Fruit fly (Drosophila melanogaster) whole organism, prepupa: ENCODE measurements around the gene SCCRO.
A peak's percentile ranks its signal among the peaks of the same experiment; 100 is the strongest.

Source experiments
- Blimp-1 ChIP-seq: fragments of 200-800 bp; sonication (Bioruptor generic); optimal IDR thresholded peaks from 3 replicates; lab custom pipeline; 2017; ENCODE audit warnings: missing biosample characterization, missing genetic modification characterization, mild to moderate bottlenecking, moderate library complexity, missing genetic modification reagents
- CG10631 ChIP-seq: fragments of 200-800 bp; sonication (Bioruptor generic); optimal IDR thresholded peaks from 2 replicates; lab custom pipeline; 2016; ENCODE audit warnings: missing biosample characterization, missing genetic modification characterization
- CG10669 ChIP-seq: fragments of 200-800 bp; sonication (Bioruptor generic); optimal IDR thresholded peaks from 3 replicates; lab custom pipeline; 2018; ENCODE audit warnings: missing biosample characterization, mild to moderate bottlenecking, missing genetic modification characterization, moderate library complexity
- CG11762 ChIP-seq: fragments of 200-800 bp; sonication (Bioruptor generic); optimal IDR thresholded peaks from 3 replicates; lab custom pipeline; 2016; ENCODE audit warnings: missing biosample characterization, missing genetic modification characterization; ENCODE audit not compliant: insufficient read depth
- CG11902 ChIP-seq: fragments of 200-800 bp; sonication (Bioruptor generic); optimal IDR thresholded peaks from 3 replicates; lab custom pipeline; 2016; ENCODE audit warnings: missing biosample characterization, missing genetic modification characterization
- CG15336 ChIP-seq: fragments of 200-800 bp; sonication (Bioruptor generic); IDR thresholded peaks from 2 replicates; pipeline ENCODE4 v1.3.6; 2022; ENCODE audit warnings: missing biosample characterization, missing genetic modification characterization
- CG16779 ChIP-seq: fragments of 200-800 bp; sonication (Bioruptor generic); optimal IDR thresholded peaks from 3 replicates; lab custom pipeline; 2017; ENCODE audit warnings: missing biosample characterization, mild to moderate bottlenecking, missing genetic modification characterization
- CG3032 ChIP-seq: fragments of 200-800 bp; optimal IDR thresholded peaks from 2 replicates; lab custom pipeline; 2019; ENCODE audit warnings: missing biosample characterization, mild to moderate bottlenecking, missing genetic modification characterization, moderate library complexity
- CG32006 ChIP-seq: fragments of 200-800 bp; sonication (Bioruptor generic); optimal IDR thresholded peaks from 3 replicates; lab custom pipeline; 2017; ENCODE audit warnings: missing biosample characterization, mild to moderate bottlenecking, missing genetic modification characterization
- CG34406 ChIP-seq: fragments of 200-800 bp; sonication (Bioruptor generic); optimal IDR thresholded peaks from 3 replicates; lab custom pipeline; 2016; ENCODE audit warnings: missing biosample characterization, missing genetic modification characterization
- CG6163 ChIP-seq: fragments of 200-800 bp; sonication (Bioruptor generic); IDR thresholded peaks from 3 replicates; pipeline ENCODE4 v1.3.6; 2022; ENCODE audit warnings: missing biosample characterization, missing genetic modification characterization
- CG6276 ChIP-seq: fragments of 200-800 bp; sonication (Bioruptor generic); optimal IDR thresholded peaks from 2 replicates; lab custom pipeline; 2017; ENCODE audit warnings: missing biosample characterization, mild to moderate bottlenecking, missing genetic modification characterization
- CG6792 ChIP-seq: fragments of 200-800 bp; sonication (Bioruptor generic); optimal IDR thresholded peaks from 3 replicates; lab custom pipeline; 2016; ENCODE audit warnings: missing biosample characterization, missing genetic modification characterization
- CG6808 ChIP-seq: fragments of 200-800 bp; sonication (Bioruptor generic); optimal IDR thresholded peaks from 3 replicates; lab custom pipeline; 2017; ENCODE audit warnings: missing biosample characterization, missing genetic modification characterization, mild to moderate bottlenecking, moderate library complexity, missing genetic modification reagents
- CG6854 ChIP-seq: fragments of 200-800 bp; sonication (Bioruptor generic); optimal IDR thresholded peaks from 2 replicates; lab custom pipeline; 2017; ENCODE audit warnings: missing biosample characterization, mild to moderate bottlenecking, missing genetic modification characterization
- CG7368 ChIP-seq: fragments of 200-800 bp; sonication (Bioruptor generic); optimal IDR thresholded peaks from 3 replicates; lab custom pipeline; 2016; ENCODE audit warnings: missing biosample characterization, missing genetic modification characterization
- CG8119 ChIP-seq: fragments of 200-800 bp; sonication (Bioruptor generic); IDR thresholded peaks from 3 replicates; pipeline ENCODE4 v1.3.6; 2022; ENCODE audit warnings: missing biosample characterization, missing genetic modification characterization
- CG9139 ChIP-seq: fragments of 200-800 bp; sonication (Bioruptor generic); optimal IDR thresholded peaks from 3 replicates; lab custom pipeline; 2017; ENCODE audit warnings: missing biosample characterization, mild to moderate bottlenecking, missing genetic modification characterization
- Eip75B ChIP-seq: fragments of 200-800 bp; sonication (Bioruptor generic); optimal IDR thresholded peaks from 3 replicates; lab custom pipeline; 2016; ENCODE audit warnings: missing biosample characterization, missing genetic modification characterization
- Eip78C ChIP-seq: fragments of 200-800 bp; sonication (Bioruptor generic); peaks from one replicate; lab custom pipeline; 2016; ENCODE audit warnings: missing biosample characterization, missing genetic modification characterization
- Eip93F ChIP-seq: fragments of 200-800 bp; sonication (Bioruptor generic); optimal IDR thresholded peaks from 2 replicates; lab custom pipeline; 2016; ENCODE audit warnings: missing biosample characterization, mild to moderate bottlenecking, missing genetic modification characterization
- Ets21C ChIP-seq: fragments of 200-800 bp; sonication (Bioruptor generic); optimal IDR thresholded peaks from 3 replicates; lab custom pipeline; 2016; ENCODE audit warnings: missing biosample characterization, missing genetic modification characterization
- Ets96B ChIP-seq: fragments of 200-800 bp; optimal IDR thresholded peaks from 2 replicates; lab custom pipeline; 2019; ENCODE audit warnings: missing biosample characterization, mild to moderate bottlenecking, missing genetic modification characterization, moderate library complexity
- Hr38 ChIP-seq: sonication (Bioruptor generic); optimal IDR thresholded peaks from 2 replicates; lab custom pipeline; 2016; ENCODE audit warnings: missing biosample characterization, missing genetic modification characterization
- Hr39 ChIP-seq: fragments of 200-800 bp; sonication (Bioruptor generic); optimal IDR thresholded peaks from 2 replicates; lab custom pipeline; 2016; ENCODE audit warnings: missing biosample characterization, missing genetic modification characterization
- Hr4 ChIP-seq: fragments of 200-800 bp; sonication (Bioruptor generic); optimal IDR thresholded peaks from 3 replicates; lab custom pipeline; 2016; ENCODE audit warnings: missing biosample characterization, missing genetic modification characterization
- Met ChIP-seq: fragments of 200-800 bp; sonication (Bioruptor generic); optimal IDR thresholded peaks from 3 replicates; lab custom pipeline; 2016; ENCODE audit warnings: missing biosample characterization, missing genetic modification characterization
- OdsH ChIP-seq: fragments of 200-800 bp; sonication (Bioruptor generic); optimal IDR thresholded peaks from 3 replicates; lab custom pipeline; 2016; ENCODE audit warnings: missing biosample characterization, missing genetic modification characterization
- Smox ChIP-seq: fragments of 200-800 bp; sonication (Bioruptor generic); optimal IDR thresholded peaks from 3 replicates; lab custom pipeline; 2016; ENCODE audit warnings: missing biosample characterization, missing genetic modification characterization
- Sox15 ChIP-seq: fragments of 200-800 bp; sonication (Bioruptor generic); optimal IDR thresholded peaks from 3 replicates; lab custom pipeline; 2016; ENCODE audit warnings: missing biosample characterization, missing genetic modification characterization
- acj6 ChIP-seq: fragments of 200-800 bp; sonication (Bioruptor generic); optimal IDR thresholded peaks from 3 replicates; lab custom pipeline; 2016; ENCODE audit warnings: missing biosample characterization, missing genetic modification characterization
- dac ChIP-seq: fragments of 200-800 bp; sonication (Bioruptor generic); optimal IDR thresholded peaks from 2 replicates; lab custom pipeline; 2017; ENCODE audit warnings: missing biosample characterization, mild to moderate bottlenecking, missing genetic modification characterization
- dsx ChIP-seq: fragments of 200-800 bp; optimal IDR thresholded peaks from 3 replicates; lab custom pipeline; 2019; ENCODE audit warnings: missing biosample characterization, mild to moderate bottlenecking, missing genetic modification characterization, moderate library complexity; ENCODE audit not compliant: poor library complexity, severe bottlenecking
- eg ChIP-seq: fragments of 200-800 bp; sonication (Bioruptor generic); IDR thresholded peaks from 3 replicates; pipeline ENCODE4 v1.3.6; 2022; ENCODE audit warnings: missing biosample characterization, missing genetic modification characterization
- esn ChIP-seq: fragments of 200-800 bp; sonication (Bioruptor generic); optimal IDR thresholded peaks from 2 replicates; lab custom pipeline; 2016; ENCODE audit warnings: missing biosample characterization, mild to moderate bottlenecking, missing genetic modification characterization, moderate library complexity
- fd59A ChIP-seq: fragments of 200-800 bp; sonication (Bioruptor generic); optimal IDR thresholded peaks from 2 replicates; lab custom pipeline; 2017; ENCODE audit warnings: missing biosample characterization, mild to moderate bottlenecking, missing genetic modification characterization, missing genetic modification reagents
- fd85E ChIP-seq: fragments of 200-800 bp; sonication (Bioruptor generic); optimal IDR thresholded peaks from 3 replicates; lab custom pipeline; 2016; ENCODE audit warnings: missing biosample characterization, missing genetic modification characterization
- fkh ChIP-seq: fragments of 200-800 bp; sonication (Bioruptor generic); optimal IDR thresholded peaks from 3 replicates; lab custom pipeline; 2017; ENCODE audit warnings: missing biosample characterization, mild to moderate bottlenecking, missing genetic modification characterization, moderate library complexity
- net ChIP-seq: fragments of 200-800 bp; sonication (Bioruptor generic); optimal IDR thresholded peaks from 3 replicates; lab custom pipeline; 2016; ENCODE audit warnings: missing biosample characterization, missing genetic modification characterization
- pdm3 ChIP-seq: fragments of 200-800 bp; sonication (Bioruptor generic); optimal IDR thresholded peaks from 3 replicates; lab custom pipeline; 2016; ENCODE audit warnings: missing biosample characterization, missing genetic modification characterization
- ss ChIP-seq, 2 experiments: fragments of 200-800 bp; sonication (Bioruptor generic); optimal IDR thresholded peaks; 2 replicates in 1 of 2; 3 replicates in 1 of 2; lab custom pipeline; 2017 to 2018; ENCODE audit warnings: mild to moderate bottlenecking in 2 of 2, missing biosample characterization in 2 of 2, missing genetic modification characterization in 2 of 2, moderate library complexity in 1 of 2
- svp ChIP-seq: fragments of 200-800 bp; sonication (Bioruptor generic); peaks from one replicate; lab custom pipeline; 2016; ENCODE audit warnings: missing biosample characterization, missing genetic modification characterization
- vri ChIP-seq: fragments of 200-800 bp; sonication (Bioruptor generic); optimal IDR thresholded peaks from 3 replicates; lab custom pipeline; 2016; ENCODE audit warnings: missing biosample characterization, mild to moderate bottlenecking, missing genetic modification characterization

Gene SCCRO

dm6 chr3L:15589746-15590145 lies 26.5 kb downstream of the SCCRO start:
- TF ChIP-seq Met (GFP tag; lab: Kevin White, UChicago) (no peak), Eip93F (GFP tag; lab: Kevin White, UChicago) (no peak), Hr38 (GFP tag; lab: Kevin White, UChicago) (no peak), dsx (no peak), CG6163 (peak; percentile 25; the same call in 1 of the 3 replicates), CG32006 (peak; percentile 32), CG16779 (tag; lab: Kevin White, UChicago) (no peak), Ets21C (GFP tag; lab: Kevin White, UChicago) (no peak), CG6276 (GFP tag; lab: Kevin White, UChicago) (no peak), fd85E (no peak), CG6808 (no peak), ss (GFP tag; optimal IDR thresholded peaks at IDR 0.05; lab: Kevin White, UChicago) (no peak), Hr4 (GFP tag; lab: Kevin White, UChicago) (peak; percentile 3), CG7368 (GFP tag; lab: Kevin White, UChicago) (no peak), Blimp-1 (no peak), OdsH (GFP tag; lab: Kevin White, UChicago) (peak; percentile 21), CG8119 (no peak), eg (peak; percentile 32; the same call in 1 of the 3 replicates), CG11762 (GFP tag; lab: Kevin White, UChicago) (no peak), CG10669 (GFP tag; lab: Kevin White, UChicago) (no peak)
- TF ChIP-seq, all 60 proteins: peak for 5

- TF ChIP-seq OdsH (GFP tag; lab: Kevin White, UChicago) (peak; percentile 3), CG9139 (GFP tag; lab: Kevin White, UChicago) (no peak), CG11902 (GFP tag; lab: Kevin White, UChicago) (no peak), CG6163 (no peak), CG3032 (peak; percentile 7), CG6792 (no peak), eg (peak; percentile 52; the same call in 2 of the 3 replicates), CG8119 (peak; percentile 18; the same call in 1 of the 3 replicates), dac (GFP tag; lab: Kevin White, UChicago) (no peak), fkh (GFP tag; lab: Kevin White, UChicago) (peak; percentile 86), CG10631 (GFP tag; lab: Kevin White, UChicago) (no peak), acj6 (GFP tag; lab: Kevin White, UChicago) (peak; percentile 9), CG15336 (peak; percentile 39; the same call in 1 of the 2 replicates), dsx (no peak), ss (GFP tag; optimal IDR thresholded peaks at IDR 0.05; lab: Kevin White, UChicago) (no peak), svp (GFP tag; lab: Kevin White, UChicago) (no peak), Sox15 (GFP tag; lab: Kevin White, UChicago) (no peak), Eip78C (GFP tag; lab: Kevin White, UChicago) (peak; percentile 45), Smox (GFP tag; lab: Kevin White, UChicago) (no peak), CG34406 (GFP tag; lab: Kevin White, UChicago) (no peak), pdm3 (peak; percentile 13), CG32006 (peak; percentile 19), net (GFP tag; lab: Kevin White, UChicago) (no peak), CG6854 (no peak), CG16779 (tag; lab: Kevin White, UChicago) (no peak), Eip75B (peak; percentile 0), Hr39 (GFP tag; lab: Kevin White, UChicago) (no peak), esn (GFP tag; lab: Kevin White, UChicago) (no peak), Hr4 (GFP tag; lab: Kevin White, UChicago) (peak; percentile 18), vri (GFP tag; lab: Kevin White, UChicago) (no peak), fd85E (no peak), Ets96B (tag; lab: Kevin White, UChicago) (no peak), fd59A (GFP tag; lab: Kevin White, UChicago) (peak; percentile 2)
These were observed 27.8 kb downstream of the SCCRO start for dm6 chr3L:15590803-15591597.
